Worm (Caenorhabditis elegans) whole organism, L2 larva: ENCODE measurements around the gene amt-1.

ENCODE experiments used
- R02D3.7 ChIP-seq: fragments of 150-350 bp; optimal IDR thresholded peaks from 2 replicates; lab custom pipeline; 2014; ENCODE audit warnings: missing biosample characterization, missing genetic modification characterization
- elt-1 ChIP-seq: fragments of 150-350 bp; optimal IDR thresholded peaks from 2 replicates; lab custom pipeline; 2014; ENCODE audit warnings: missing biosample characterization, missing genetic modification characterization
- elt-3 ChIP-seq: sonication (generic microtip); optimal IDR thresholded peaks from 2 replicates; lab custom pipeline; 2017; ENCODE audit warnings: missing biosample characterization, missing genetic modification characterization
- fos-1 ChIP-seq: fragments of 150-350 bp; optimal IDR thresholded peaks from 2 replicates; lab custom pipeline; 2014; ENCODE audit warnings: missing biosample characterization, missing genetic modification characterization
- lin-39 ChIP-seq: fragments of 150-350 bp; optimal IDR thresholded peaks from 2 replicates; lab custom pipeline; 2014; ENCODE audit warnings: missing biosample characterization, missing genetic modification reagents, missing genetic modification characterization
- mab-5 ChIP-seq: fragments of 150-350 bp; optimal IDR thresholded peaks from 2 replicates; lab custom pipeline; 2014; ENCODE audit warnings: missing biosample characterization, missing genetic modification characterization
- nhr-10 ChIP-seq: sonication (generic microtip); optimal IDR thresholded peaks from 2 replicates; lab custom pipeline; 2017; ENCODE audit warnings: missing biosample characterization, missing genetic modification characterization
- nhr-11 ChIP-seq: fragments of 150-350 bp; optimal IDR thresholded peaks from 2 replicates; lab custom pipeline; 2014; ENCODE audit warnings: missing biosample characterization, missing genetic modification characterization
- nhr-23 ChIP-seq: fragments of 150-350 bp; optimal IDR thresholded peaks from 2 replicates; lab custom pipeline; 2014; ENCODE audit warnings: missing biosample characterization, missing genetic modification reagents, missing genetic modification characterization
- nhr-77 ChIP-seq: fragments of 150-350 bp; optimal IDR thresholded peaks from 2 replicates; lab custom pipeline; 2014; ENCODE audit warnings: missing biosample characterization, missing genetic modification characterization
- snpc-4 ChIP-seq: fragments of 150-350 bp; optimal IDR thresholded peaks from 2 replicates; lab custom pipeline; 2014; ENCODE audit warnings: missing biosample characterization, missing genetic modification characterization
- unc-39 ChIP-seq: fragments of 150-350 bp; optimal IDR thresholded peaks from 2 replicates; lab custom pipeline; 2014; ENCODE audit warnings: missing biosample characterization, missing genetic modification characterization

- TF ChIP-seq nhr-77 (tag; lab: Kevin White, UChicago) (no peak), lin-39 (tag; lab: Kevin White, UChicago) (no peak), snpc-4 (tag; lab: Kevin White, UChicago) (no peak), nhr-10 (tag; lab: Kevin White, UChicago) (no peak), nhr-11 (tag; lab: Kevin White, UChicago) (no peak), mab-5 (tag; lab: Kevin White, UChicago) (no peak), nhr-23 (tag; lab: Kevin White, UChicago) (no peak), fos-1 (no peak), elt-1 (tag; lab: Kevin White, UChicago) (no peak), unc-39 (tag; lab: Kevin White, UChicago) (no peak), elt-3 (tag; lab: Kevin White, UChicago) (no peak), R02D3.7 (tag; lab: Kevin White, UChicago) (no peak)
Measured at ce11 chrX:4578581-4578980, 7.3 kb downstream of the amt-1 start.
